Worm (Caenorhabditis elegans) whole organism, young adult: ENCODE data around the gene F28H6.6.

ENCODE experiments used
- C06A6.2 ChIP-seq: fragments of 200-800 bp; sonication (Bioruptor generic); conservative IDR thresholded peaks from 2 replicates; pipeline ENCODE4 v1.3.6; 2022; ENCODE audit warnings: missing genetic modification characterization, missing compliant biosample characterization
- C17E4.6 ChIP-seq: fragments of 200-800 bp; sonication (Bioruptor generic); IDR thresholded peaks from 2 replicates; pipeline ENCODE4 v1.3.6; 2022; ENCODE audit warnings: missing genetic modification reagents, missing genetic modification characterization, missing compliant biosample characterization
- D2030.7 ChIP-seq: fragments of 200-800 bp; sonication (Bioruptor generic); IDR thresholded peaks from 2 replicates; pipeline ENCODE4 v1.3.6; 2022; ENCODE audit warnings: missing genetic modification reagents, missing genetic modification characterization, missing compliant biosample characterization
- F22D6.2 ChIP-seq: sonication (generic microtip); optimal IDR thresholded peaks from 2 replicates; lab custom pipeline; 2016; ENCODE audit warnings: mild to moderate bottlenecking, missing genetic modification characterization, missing compliant biosample characterization
- F33H1.4 ChIP-seq: fragments of 200-800 bp; sonication (Bioruptor generic); IDR thresholded peaks from 2 replicates; pipeline ENCODE4 v1.3.6; 2022; ENCODE audit warnings: missing genetic modification reagents, missing genetic modification characterization, missing compliant biosample characterization
- F37B4.10 ChIP-seq: fragments of 200-800 bp; sonication (Bioruptor generic); IDR thresholded peaks from 2 replicates; pipeline ENCODE4 v1.3.6; 2022; ENCODE audit warnings: missing genetic modification characterization, missing compliant biosample characterization
- F57C9.4 ChIP-seq: sonication (generic microtip); optimal IDR thresholded peaks from 2 replicates; lab custom pipeline; 2017; ENCODE audit warnings: mild to moderate bottlenecking, missing genetic modification characterization, missing compliant biosample characterization
- Y56A3A.18 ChIP-seq: fragments of 200-800 bp; sonication (Bioruptor generic); IDR thresholded peaks from 2 replicates; pipeline ENCODE4 v1.3.6; 2022; ENCODE audit warnings: missing genetic modification reagents, missing genetic modification characterization, missing compliant biosample characterization
- Y79H2A.3 ChIP-seq: fragments of 200-800 bp; sonication (Bioruptor generic); conservative IDR thresholded peaks from 2 replicates; pipeline ENCODE4 v1.3.6; 2022; ENCODE audit warnings: missing genetic modification reagents, missing genetic modification characterization, missing compliant biosample characterization
- aptf-2 ChIP-seq: fragments of 200-800 bp; sonication (Bioruptor generic); conservative IDR thresholded peaks from 2 replicates; pipeline ENCODE4 v1.3.6; 2022; ENCODE audit warnings: missing genetic modification reagents, missing genetic modification characterization, missing compliant biosample characterization
- atf-7 ChIP-seq: sonication (generic microtip); optimal IDR thresholded peaks from 2 replicates; lab custom pipeline; 2017; ENCODE audit warnings: mild to moderate bottlenecking, missing genetic modification characterization, missing compliant biosample characterization
- athp-1 ChIP-seq: sonication (generic microtip); optimal IDR thresholded peaks from 2 replicates; lab custom pipeline; 2017; ENCODE audit warnings: mild to moderate bottlenecking, missing genetic modification characterization, missing compliant biosample characterization
- attf-5 ChIP-seq: fragments of 200-800 bp; sonication (Bioruptor generic); optimal IDR thresholded peaks from 2 replicates; lab custom pipeline; 2018; ENCODE audit warnings: mild to moderate bottlenecking, missing genetic modification characterization, missing compliant biosample characterization
- attf-6 ChIP-seq: fragments of 200-800 bp; sonication (Bioruptor generic); IDR thresholded peaks from 2 replicates; pipeline ENCODE4 v1.3.6; 2022; ENCODE audit warnings: missing genetic modification reagents, missing genetic modification characterization, missing compliant biosample characterization
- cebp-1 ChIP-seq, 2 experiments: fragments of 200-800 bp in 1 of 2; sonication (Bioruptor generic) in 1 of 2; sonication (generic microtip) in 1 of 2; IDR thresholded peaks in 1 of 2; optimal IDR thresholded peaks in 1 of 2; 2 replicates each; pipeline versions ENCODE4 v1.3.6 to Lab custom; 2017 to 2022; ENCODE audit warnings: missing compliant biosample characterization in 2 of 2, missing genetic modification characterization in 2 of 2, mild to moderate bottlenecking in 1 of 2, missing genetic modification reagents in 1 of 2, moderate library complexity in 1 of 2
- ceh-27 ChIP-seq: fragments of 200-800 bp; sonication (Bioruptor generic); optimal IDR thresholded peaks from 2 replicates; lab custom pipeline; 2018; ENCODE audit warnings: mild to moderate bottlenecking, missing genetic modification characterization, moderate library complexity, missing compliant biosample characterization
- die-1 ChIP-seq: sonication (generic microtip); optimal IDR thresholded peaks from 2 replicates; lab custom pipeline; 2016; ENCODE audit warnings: missing genotype, mild to moderate bottlenecking, missing genetic modification characterization, missing compliant biosample characterization
- dox-1 ChIP-seq: fragments of 200-800 bp; sonication (Bioruptor generic); IDR thresholded peaks from 2 replicates; pipeline ENCODE4 v1.3.6; 2022; ENCODE audit warnings: missing genetic modification reagents, missing genetic modification characterization, missing compliant biosample characterization
- dpl-1 ChIP-seq: fragments of 150-350 bp; optimal IDR thresholded peaks from 2 replicates; lab custom pipeline; 2014; ENCODE audit warnings: missing biosample characterization, missing genetic modification reagents, missing genetic modification characterization
- egl-44 ChIP-seq: fragments of 200-800 bp; sonication (Bioruptor generic); IDR thresholded peaks from 2 replicates; pipeline ENCODE4 v1.3.6; 2022; ENCODE audit warnings: missing genetic modification reagents, missing genetic modification characterization, missing compliant biosample characterization
- fkh-3 ChIP-seq: sonication (generic microtip); optimal IDR thresholded peaks from 2 replicates; lab custom pipeline; 2016; ENCODE audit warnings: mild to moderate bottlenecking, missing genetic modification characterization, missing compliant biosample characterization
- hmg-20 ChIP-seq: fragments of 200-800 bp; sonication (Bioruptor generic); IDR thresholded peaks from 2 replicates; pipeline ENCODE4 v1.3.6; 2022; ENCODE audit warnings: missing genetic modification reagents, missing genetic modification characterization, missing compliant biosample characterization
- hrde-1 ChIP-seq: sonication (generic microtip); optimal IDR thresholded peaks from 2 replicates; lab custom pipeline; 2016; ENCODE audit warnings: missing genetic modification characterization, mild to moderate bottlenecking, missing compliant biosample characterization, moderate library complexity, missing genotype, missing genetic modification reagents, borderline replicate concordance
- lag-1 ChIP-seq: fragments of 200-800 bp; sonication (Bioruptor generic); IDR thresholded peaks from 2 replicates; pipeline ENCODE4 v1.3.6; 2022; ENCODE audit warnings: missing genetic modification reagents, missing genetic modification characterization, missing compliant biosample characterization
- let-526 ChIP-seq: fragments of 200-800 bp; sonication (Bioruptor generic); IDR thresholded peaks from 2 replicates; pipeline ENCODE4 v1.3.6; 2022; ENCODE audit warnings: missing genetic modification reagents, missing genetic modification characterization, missing compliant biosample characterization
- let-607 ChIP-seq, 2 experiments: fragments of 200-800 bp in 1 of 2; sonication (Bioruptor generic) in 1 of 2; sonication (generic microtip) in 1 of 2; optimal IDR thresholded peaks; 2 replicates each; lab custom pipeline; 2016 to 2018; ENCODE audit warnings: mild to moderate bottlenecking in 2 of 2, missing compliant biosample characterization in 2 of 2, missing genetic modification characterization in 2 of 2, moderate library complexity in 2 of 2, missing genotype in 1 of 2
- lin-40 ChIP-seq: sonication (generic microtip); optimal IDR thresholded peaks from 2 replicates; lab custom pipeline; 2016; ENCODE audit warnings: missing genetic modification characterization, mild to moderate bottlenecking, missing compliant biosample characterization, missing genotype, missing genetic modification reagents
- lir-1 ChIP-seq: fragments of 200-800 bp; sonication (Bioruptor generic); conservative IDR thresholded peaks from 2 replicates; pipeline ENCODE4 v1.3.6; 2022; ENCODE audit warnings: missing genetic modification reagents, missing genetic modification characterization, missing compliant biosample characterization
- lsy-27 ChIP-seq: sonication (generic microtip); optimal IDR thresholded peaks from 2 replicates; lab custom pipeline; 2017; ENCODE audit warnings: missing genetic modification characterization, mild to moderate bottlenecking, missing compliant biosample characterization, antibody characterized with exemption, missing genotype, borderline replicate concordance; ENCODE audit not compliant: insufficient read depth
- madf-6 ChIP-seq: fragments of 200-800 bp; sonication (Bioruptor generic); IDR thresholded peaks from 2 replicates; pipeline ENCODE4 v1.3.6; 2022; ENCODE audit warnings: missing genetic modification reagents, missing genetic modification characterization, missing compliant biosample characterization
- nfyb-1 ChIP-seq: fragments of 200-800 bp; sonication (Bioruptor generic); IDR thresholded peaks from 2 replicates; pipeline ENCODE4 v1.3.6; 2022; ENCODE audit warnings: missing genetic modification reagents, missing genetic modification characterization, missing compliant biosample characterization
- nhr-120 ChIP-seq: fragments of 200-800 bp; sonication (Bioruptor generic); IDR thresholded peaks from 2 replicates; pipeline ENCODE4 v1.3.6; 2022; ENCODE audit warnings: missing genetic modification characterization, missing compliant biosample characterization
- nhr-179 ChIP-seq: sonication (generic microtip); optimal IDR thresholded peaks from 2 replicates; lab custom pipeline; 2016; ENCODE audit warnings: mild to moderate bottlenecking, missing genetic modification characterization, missing compliant biosample characterization
- nhr-80 ChIP-seq: sonication (generic microtip); optimal IDR thresholded peaks from 2 replicates; lab custom pipeline; 2016; ENCODE audit warnings: missing genetic modification characterization, missing compliant biosample characterization
- rec-8 ChIP-seq, 2 experiments: sonication (generic microtip); optimal IDR thresholded peaks; 2 replicates each; lab custom pipeline; 2016; ENCODE audit warnings: mild to moderate bottlenecking in 2 of 2, missing genetic modification characterization in 2 of 2, missing genetic modification reagents in 2 of 2, missing genotype in 2 of 2, missing biosample characterization in 1 of 2, missing compliant biosample characterization in 1 of 2, moderate library complexity in 1 of 2
- rpc-1 ChIP-seq, 2 experiments: fragments of 150-350 bp in 1 of 2; sonication (generic microtip) in 1 of 2; optimal IDR thresholded peaks; 2 replicates each; lab custom pipeline; 2014 to 2018; ENCODE audit warnings: missing biosample characterization in 1 of 2, missing genetic modification characterization in 1 of 2, missing genetic modification reagents in 1 of 2, missing genotype in 1 of 2
- sdz-38 ChIP-seq: sonication (generic microtip); optimal IDR thresholded peaks from 2 replicates; lab custom pipeline; 2016; ENCODE audit warnings: missing genotype, missing genetic modification characterization, missing compliant biosample characterization
- snpc-1.3 ChIP-seq: sonication (generic microtip); optimal IDR thresholded peaks from 2 replicates; lab custom pipeline; 2017; ENCODE audit warnings: missing genetic modification characterization, mild to moderate bottlenecking, missing compliant biosample characterization, antibody characterized with exemption, moderate library complexity, missing genotype, missing genetic modification reagents; ENCODE audit not compliant: insufficient read depth
- snpc-3.4 ChIP-seq: sonication (generic microtip); optimal IDR thresholded peaks from 2 replicates; lab custom pipeline; 2017; ENCODE audit warnings: missing genetic modification characterization, mild to moderate bottlenecking, missing compliant biosample characterization, antibody characterized with exemption, moderate library complexity, missing genotype, missing genetic modification reagents
- somi-1 ChIP-seq: fragments of 200-800 bp; sonication (Bioruptor generic); optimal IDR thresholded peaks from 2 replicates; lab custom pipeline; 2018; ENCODE audit warnings: mild to moderate bottlenecking, missing genetic modification characterization, missing compliant biosample characterization
- tbp1 ChIP-seq: fragments of 200-800 bp; sonication (Bioruptor generic); optimal IDR thresholded peaks from 2 replicates; lab custom pipeline; 2018; ENCODE audit warnings: mild to moderate bottlenecking, missing genetic modification characterization, missing compliant biosample characterization
- tbx-9 ChIP-seq: sonication (generic microtip); optimal IDR thresholded peaks from 2 replicates; lab custom pipeline; 2016; ENCODE audit warnings: borderline replicate concordance, missing genetic modification characterization, inconsistent platforms, missing compliant biosample characterization
- tlf-1 ChIP-seq: fragments of 200-800 bp; sonication (Bioruptor generic); optimal IDR thresholded peaks from 2 replicates; lab custom pipeline; 2018; ENCODE audit warnings: mild to moderate bottlenecking, missing genetic modification characterization, missing compliant biosample characterization
- xnd-1 ChIP-seq: sonication (generic microtip); optimal IDR thresholded peaks from 2 replicates; lab custom pipeline; 2016; ENCODE audit warnings: missing genotype, missing genetic modification reagents, missing genetic modification characterization, missing compliant biosample characterization
- ztf-18 ChIP-seq: sonication (generic microtip); optimal IDR thresholded peaks from 2 replicates; lab custom pipeline; 2016; ENCODE audit warnings: missing genotype, mild to moderate bottlenecking, missing genetic modification characterization, missing compliant biosample characterization
- ztf-22 ChIP-seq: fragments of 200-800 bp; sonication (Bioruptor generic); optimal IDR thresholded peaks from 2 replicates; lab custom pipeline; 2018; ENCODE audit warnings: mild to moderate bottlenecking, missing genetic modification characterization, moderate library complexity, missing compliant biosample characterization
- ztf-26 ChIP-seq: sonication (generic microtip); optimal IDR thresholded peaks from 2 replicates; lab custom pipeline; 2017; ENCODE audit warnings: missing genetic modification characterization, missing compliant biosample characterization
- ztf-28 ChIP-seq: fragments of 200-800 bp; sonication (Bioruptor generic); IDR thresholded peaks from 2 replicates; pipeline ENCODE4 v1.3.6; 2022; ENCODE audit warnings: missing genetic modification reagents, missing genetic modification characterization, missing compliant biosample characterization

F28H6.6 gene

DNA sequence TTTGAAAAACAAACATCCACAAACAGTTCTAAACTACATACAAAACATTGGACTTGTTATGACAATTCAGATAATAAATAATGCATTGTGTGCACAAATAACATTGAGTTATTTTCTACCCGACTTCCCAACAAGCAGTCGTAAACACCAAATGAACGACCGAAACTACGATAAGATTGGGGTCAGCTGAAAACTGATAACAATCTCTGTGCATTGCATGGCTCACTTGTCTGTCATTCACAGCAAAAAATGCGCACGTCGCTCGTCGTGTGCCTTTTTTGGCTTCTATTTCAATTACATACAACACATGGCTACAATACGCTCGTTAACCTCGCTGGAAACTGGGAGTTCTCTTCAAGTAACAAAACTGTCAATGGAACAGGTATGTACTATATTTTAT, 54.7 kb downstream of the F28H6.6 start, which contains the start of gene C33G3.4:
Gene C33G3.4 (plus strand): TSS at position 213 of the 400 bp plus-strand sequence.
- no peak for TF ChIP-seq die-1 (tag; lab: Kevin White, UChicago)
- no peak for TF ChIP-seq Y79H2A.3 (GFP tag; lab: Robert Waterston, UW)
- TF ChIP-seq xnd-1 (tag; lab: Kevin White, UChicago), result no peak
- TF ChIP-seq hrde-1 (tag; lab: Kevin White, UChicago), result no peak
- TF ChIP-seq snpc-1.3 (tag; lab: Kevin White, UChicago), result no peak
- no peak for TF ChIP-seq Y56A3A.18 (GFP tag; lab: Robert Waterston, UW)
- TF ChIP-seq somi-1 (GFP tag; lab: Kevin White, UChicago), result no peak
- no peak for TF ChIP-seq cebp-1 (GFP tag; IDR thresholded peaks at IDR 0.05; lab: Robert Waterston, UW)
- no peak for TF ChIP-seq cebp-1 (tag; optimal IDR thresholded peaks at IDR 0.05; lab: Kevin White, UChicago)
- no peak for TF ChIP-seq rpc-1 (optimal IDR thresholded peaks at IDR 0.05; lab: Kevin White, UChicago)
- TF ChIP-seq rpc-1 (tag; optimal IDR thresholded peaks at IDR 0.05; lab: Kevin White, UChicago), result no peak
- TF ChIP-seq ztf-26 (tag; lab: Kevin White, UChicago), result no peak
- no peak for TF ChIP-seq tbx-9
- TF ChIP-seq madf-6 (GFP tag; lab: Robert Waterston, UW), result no peak
- no peak for TF ChIP-seq C06A6.2 (GFP tag; lab: Robert Waterston, UW)
- no peak for TF ChIP-seq lir-1 (GFP tag; lab: Robert Waterston, UW)
- no peak for TF ChIP-seq athp-1 (tag; lab: Kevin White, UChicago)
- peak; percentile 70; the same call in 1 of the 2 replicates for TF ChIP-seq nfyb-1 (GFP tag; lab: Robert Waterston, UW)
- no peak for TF ChIP-seq F33H1.4 (GFP tag; lab: Robert Waterston, UW)
- no peak for TF ChIP-seq sdz-38 (tag; lab: Kevin White, UChicago)
- TF ChIP-seq let-607 (tag; optimal IDR thresholded peaks at IDR 0.05; lab: Kevin White, UChicago), result peak; percentile 53 to 58
- TF ChIP-seq dpl-1 (GFP tag; lab: Kevin White, UChicago), result no peak
- no peak for TF ChIP-seq ztf-28 (GFP tag; lab: Robert Waterston, UW)
- TF ChIP-seq nhr-179 (tag; lab: Kevin White, UChicago), result no peak
- peak; percentile 71 for TF ChIP-seq ztf-22
- TF ChIP-seq dox-1 (GFP tag; lab: Robert Waterston, UW), result peak; percentile 56
- TF ChIP-seq C17E4.6 (GFP tag; lab: Robert Waterston, UW), result no peak
- TF ChIP-seq lsy-27 (tag; lab: Kevin White, UChicago), result no peak
- no peak for TF ChIP-seq aptf-2
- no peak for TF ChIP-seq ztf-18
- TF ChIP-seq attf-6 (GFP tag; lab: Robert Waterston, UW), result no peak
- TF ChIP-seq lin-40 (tag; lab: Kevin White, UChicago), result no peak
- TF ChIP-seq F57C9.4 (tag; lab: Kevin White, UChicago), result no peak
- TF ChIP-seq lag-1, result no peak
- no peak for TF ChIP-seq ceh-27 (GFP tag; lab: Kevin White, UChicago)
- TF ChIP-seq tlf-1 (GFP tag; lab: Kevin White, UChicago), result no peak
- TF ChIP-seq hmg-20, result no peak
- no peak for TF ChIP-seq F22D6.2
- no peak for TF ChIP-seq fkh-3 (tag; lab: Kevin White, UChicago)
- TF ChIP-seq D2030.7 (GFP tag; lab: Robert Waterston, UW), result no peak
- peak; percentile 96 for TF ChIP-seq nhr-80 (tag; lab: Kevin White, UChicago)
- no peak for TF ChIP-seq F37B4.10 (GFP tag; lab: Robert Waterston, UW)
- TF ChIP-seq tbp1, result peak; percentile 38
- no peak for TF ChIP-seq rec-8 (tag; optimal IDR thresholded peaks at IDR 0.05; lab: Kevin White, UChicago)
- peak; percentile 3 for TF ChIP-seq attf-5
- TF ChIP-seq snpc-3.4, result no peak
- TF ChIP-seq egl-44, result no peak
- no peak for TF ChIP-seq let-526
- TF ChIP-seq nhr-120 (GFP tag; lab: Robert Waterston, UW), result no peak
- TF ChIP-seq atf-7 (tag; lab: Kevin White, UChicago), result peak; percentile 39
